Fruit fly (Drosophila melanogaster) Kc167 (cell line): ENCODE results near the gene CG42729.

Source experiments
- Myc ChIP-seq: fragments of >200 bp; optimal IDR thresholded peaks from 2 replicates; lab custom pipeline; 2017; ENCODE audit warnings: missing external identifiers
- Sin3A ChIP-seq: fragments of >200 bp; optimal IDR thresholded peaks from 2 replicates; lab custom pipeline; 2018; ENCODE audit warnings: missing external identifiers
- insv ChIP-seq: fragments of >200 bp; optimal IDR thresholded peaks from 3 replicates; lab custom pipeline; 2018; ENCODE audit warnings: missing external identifiers
- psq ChIP-seq: fragments of >200 bp; optimal IDR thresholded peaks from 2 replicates; lab custom pipeline; 2017; ENCODE audit warnings: missing external identifiers
- ttk ChIP-seq: sonication (Bioruptor generic); optimal IDR thresholded peaks from 2 replicates; lab custom pipeline; 2017; ENCODE audit warnings: missing external identifiers

DNA sequence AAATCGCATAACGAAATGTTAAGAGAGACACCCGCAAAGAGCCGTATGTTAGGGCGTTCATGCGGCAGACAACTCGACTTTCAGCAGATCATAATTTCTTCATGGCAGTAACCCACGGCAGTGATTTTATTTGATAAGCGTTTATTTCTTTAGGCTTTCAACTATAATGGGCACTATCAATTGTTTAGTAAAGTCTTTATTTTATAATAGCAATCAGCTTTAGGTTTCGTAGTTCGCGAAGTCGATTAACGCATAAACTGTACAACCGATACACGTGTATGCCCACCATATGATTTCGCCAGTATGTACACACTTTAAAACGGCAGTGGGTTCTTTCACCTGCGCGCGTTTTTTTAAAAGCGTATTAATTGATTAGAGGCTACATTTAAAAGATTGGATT is 19.1 kb downstream of the CG42729 start, which contains the start of gene CG7841:
- no peak for TF ChIP-seq Myc (lab: Kevin White, UChicago)
- no peak for TF ChIP-seq ttk (lab: Kevin White, UChicago)
- TF ChIP-seq psq (lab: Kevin White, UChicago) = no peak
- no peak for TF ChIP-seq insv (lab: Kevin White, UChicago)
- no peak for TF ChIP-seq Sin3A (lab: Kevin White, UChicago)
